Worm (Caenorhabditis elegans) whole organism, young adult: ENCODE data around the gene C38C3.3.

Experiments
- B0019.2 ChIP-seq: fragments of 200-800 bp; sonication (Bioruptor generic); conservative IDR thresholded peaks from 2 replicates; pipeline ENCODE4 v1.3.6; 2022; ENCODE audit warnings: missing genetic modification reagents, missing genetic modification characterization, missing compliant biosample characterization
- C17E4.6 ChIP-seq: fragments of 200-800 bp; sonication (Bioruptor generic); IDR thresholded peaks from 2 replicates; pipeline ENCODE4 v1.3.6; 2022; ENCODE audit warnings: missing genetic modification reagents, missing genetic modification characterization, missing compliant biosample characterization
- Y56A3A.18 ChIP-seq: fragments of 200-800 bp; sonication (Bioruptor generic); IDR thresholded peaks from 2 replicates; pipeline ENCODE4 v1.3.6; 2022; ENCODE audit warnings: missing genetic modification reagents, missing genetic modification characterization, missing compliant biosample characterization
- ama-1 ChIP-seq, 3 experiments: fragments of 150-350 bp in 1 of 3; sonication (generic microtip) in 2 of 3; optimal IDR thresholded peaks; 2 replicates each; lab custom pipeline; 2014 to 2018; ENCODE audit warnings: missing biosample characterization in 2 of 3, missing genetic modification characterization in 2 of 3, missing genetic modification reagents in 2 of 3
- ceh-40 ChIP-seq: fragments of 200-800 bp; sonication (Bioruptor generic); IDR thresholded peaks from 2 replicates; pipeline ENCODE4 v1.3.6; 2022; ENCODE audit warnings: missing genetic modification characterization, missing compliant biosample characterization
- ceh-91 ChIP-seq: fragments of 200-800 bp; sonication (Bioruptor generic); IDR thresholded peaks from 2 replicates; pipeline ENCODE4 v1.3.6; 2022; ENCODE audit warnings: missing genetic modification reagents, missing genetic modification characterization, missing compliant biosample characterization
- him-1 ChIP-seq: sonication (generic microtip); optimal IDR thresholded peaks from 2 replicates; lab custom pipeline; 2016; ENCODE audit warnings: missing genotype, missing genetic modification reagents, missing genetic modification characterization, missing compliant biosample characterization
- lin-35 ChIP-seq, 3 experiments: fragments of 150-350 bp in 2 of 3; sonication (generic microtip) in 1 of 3; optimal IDR thresholded peaks; 2 replicates each; lab custom pipeline; 2014 to 2018; ENCODE audit warnings: missing biosample characterization in 3 of 3, missing genetic modification characterization in 3 of 3, missing genetic modification reagents in 3 of 3
- mcd-1 ChIP-seq: fragments of 200-800 bp; sonication (Bioruptor generic); IDR thresholded peaks from 2 replicates; pipeline ENCODE4 v1.3.6; 2022; ENCODE audit warnings: missing genetic modification reagents, missing genetic modification characterization, missing compliant biosample characterization
- unc-130 ChIP-seq: sonication (generic microtip); optimal IDR thresholded peaks from 2 replicates; lab custom pipeline; 2016; ENCODE audit warnings: missing genetic modification reagents, missing genetic modification characterization, missing compliant biosample characterization
- ztf-3 ChIP-seq: fragments of 200-800 bp; sonication (Bioruptor generic); optimal IDR thresholded peaks from 2 replicates; lab custom pipeline; 2018; ENCODE audit warnings: mild to moderate bottlenecking, missing genetic modification characterization, missing compliant biosample characterization

- TF ChIP-seq C17E4.6 (GFP tag; lab: Robert Waterston, UW) (no peak), ceh-40 (GFP tag; lab: Robert Waterston, UW) (no peak), ceh-91 (GFP tag; lab: Robert Waterston, UW) (no peak), mcd-1 (GFP tag; lab: Robert Waterston, UW) (no peak), lin-35 (GFP tag; optimal IDR thresholded peaks at IDR 0.05; lab: Kevin White, UChicago) (no peak), Y56A3A.18 (GFP tag; lab: Robert Waterston, UW) (no peak), ama-1 (optimal IDR thresholded peaks at IDR 0.05; lab: Kevin White, UChicago) (no peak), ama-1 (GFP tag; optimal IDR thresholded peaks at IDR 0.05; lab: Kevin White, UChicago) (no peak), B0019.2 (GFP tag; lab: Robert Waterston, UW) (no peak), him-1 (no peak), unc-130 (no peak), ztf-3 (GFP tag; lab: Kevin White, UChicago) (no peak)
These were observed 35.7 kb downstream of the C38C3.3 start, which contains the start of gene K02H11.4 for ce11 chrV:1531159-1531558.
